Worm (Caenorhabditis elegans): ENCODE results near the gene nlp-33.

nlp-33 gene

ce11 chrV:11170564-11171329 lies 23.6 kb downstream of the nlp-33 start:
- TF ChIP-seq let-526 (GFP tag; IDR thresholded peaks at IDR 0.05): no peak
- no peak for TF ChIP-seq let-607 (tag; optimal IDR thresholded peaks at IDR 0.05)
- TF ChIP-seq C06A6.2 (GFP tag; conservative IDR thresholded peaks at IDR 0.05): no peak
- TF ChIP-seq nhr-90 (tag; optimal IDR thresholded peaks at IDR 0.05): no peak
- TF ChIP-seq ceh-79 (tag; optimal IDR thresholded peaks at IDR 0.05): no peak

- no peak for TF ChIP-seq zfh-2 (GFP tag; conservative IDR thresholded peaks at IDR 0.05)
- no peak for TF ChIP-seq F10E7.11 (tag; optimal IDR thresholded peaks at IDR 0.05)
- no peak for TF ChIP-seq lsy-27 (tag; optimal IDR thresholded peaks at IDR 0.05; ENCODE audit: borderline replicate concordance, insufficient read depth)
- TF ChIP-seq xnd-1 (tag; optimal IDR thresholded peaks at IDR 0.05): no peak
- no peak for TF ChIP-seq dox-1 (GFP tag; IDR thresholded peaks at IDR 0.05)
- no peak for TF ChIP-seq fkh-3 (tag; optimal IDR thresholded peaks at IDR 0.05)
- no peak for TF ChIP-seq ceh-79 (tag; optimal IDR thresholded peaks at IDR 0.05)
- no peak for TF ChIP-seq nhr-90 (tag; optimal IDR thresholded peaks at IDR 0.05)
- no peak for TF ChIP-seq madf-10 (tag; optimal IDR thresholded peaks at IDR 0.05)
- TF ChIP-seq cebp-1 (GFP tag; IDR thresholded peaks at IDR 0.05): no peak
- TF ChIP-seq cebp-1 (tag; optimal IDR thresholded peaks at IDR 0.05): no peak
- no peak for TF ChIP-seq rec-8 (tag; optimal IDR thresholded peaks at IDR 0.05)
- TF ChIP-seq ceh-91 (GFP tag; IDR thresholded peaks at IDR 0.05): no peak
- no peak for TF ChIP-seq gei-17 (GFP tag; optimal IDR thresholded peaks at IDR 0.05)
- TF ChIP-seq sea-2 (GFP tag; IDR thresholded peaks at IDR 0.05): no peak
- no peak for TF ChIP-seq nfya-2 (GFP tag; IDR thresholded peaks at IDR 0.05)
- TF ChIP-seq dpl-1 (GFP tag; optimal IDR thresholded peaks at IDR 0.05): no peak
- TF ChIP-seq somi-1 (GFP tag; optimal IDR thresholded peaks at IDR 0.05): no peak
- no peak for TF ChIP-seq pbrm-1 (GFP tag; IDR thresholded peaks at IDR 0.05)
- TF ChIP-seq lir-1 (GFP tag; conservative IDR thresholded peaks at IDR 0.05): no peak
These were observed 24.8 kb downstream of the nlp-33 start, which contains the start of gene T19C4.5 for ce11 chrV:11171906-11172305. Gene T19C4.5 (plus strand): TSS chrV:11172213.

- TF ChIP-seq ceh-27 (GFP tag; optimal IDR thresholded peaks at IDR 0.05) (no peak), lir-1 (GFP tag; conservative IDR thresholded peaks at IDR 0.05) (no peak), dox-1 (GFP tag; IDR thresholded peaks at IDR 0.05) (no peak), mes-4 (tag; optimal IDR thresholded peaks at IDR 0.05) (no peak), athp-1 (tag; optimal IDR thresholded peaks at IDR 0.05) (no peak), lin-26 (GFP tag; IDR thresholded peaks at IDR 0.05) (no peak), Y67H2A.10 (GFP tag; conservative IDR thresholded peaks at IDR 0.05) (no peak), him-1 (tag; optimal IDR thresholded peaks at IDR 0.05) (no peak), ztf-25 (GFP tag; IDR thresholded peaks at IDR 0.05) (no peak), snpc-1.3 (tag; optimal IDR thresholded peaks at IDR 0.05; ENCODE audit: insufficient read depth) (no peak)
These were observed 25.5 kb downstream of the nlp-33 start for ce11 chrV:11172667-11173066.

ce11 chrV:11174663-11175062 lies 27.5 kb downstream of the nlp-33 start:
- TF ChIP-seq mxl-1 (tag; optimal IDR thresholded peaks at IDR 0.05): no peak
- TF ChIP-seq B0261.1 (tag; optimal IDR thresholded peaks at IDR 0.05): peak; percentile 74
- TF ChIP-seq hmg-20 (GFP tag; IDR thresholded peaks at IDR 0.05): peak; percentile 57
- TF ChIP-seq him-1 (tag; optimal IDR thresholded peaks at IDR 0.05): peak; percentile 69
- no peak for TF ChIP-seq madf-8 (GFP tag; conservative IDR thresholded peaks at IDR 0.05)
- no peak for TF ChIP-seq lsy-27 (tag; optimal IDR thresholded peaks at IDR 0.05; ENCODE audit: borderline replicate concordance, insufficient read depth)
- TF ChIP-seq attf-5 (GFP tag; optimal IDR thresholded peaks at IDR 0.05): peak; percentile 18
- no peak for TF ChIP-seq efl-1 (GFP tag; optimal IDR thresholded peaks at IDR 0.05)
- TF ChIP-seq dpl-1 (GFP tag; optimal IDR thresholded peaks at IDR 0.05): no peak
- no peak for TF ChIP-seq nhr-27 (tag; optimal IDR thresholded peaks at IDR 0.05)
- TF ChIP-seq F39B2.1 (GFP tag; IDR thresholded peaks at IDR 0.05): no peak
- no peak for TF ChIP-seq madf-3 (GFP tag; IDR thresholded peaks at IDR 0.05)
- TF ChIP-seq F10E7.11 (tag; optimal IDR thresholded peaks at IDR 0.05): no peak
- no peak for TF ChIP-seq fkh-3 (tag; optimal IDR thresholded peaks at IDR 0.05)
- no peak for TF ChIP-seq ztf-26 (tag; optimal IDR thresholded peaks at IDR 0.05)
- peak; percentile 15 for TF ChIP-seq lin-40 (tag; optimal IDR thresholded peaks at IDR 0.05)
- TF ChIP-seq sptf-2 (GFP tag; optimal IDR thresholded peaks at IDR 0.05): no peak

All from whole organism, young adult.